Fruit fly (Drosophila melanogaster) whole organism, embryonic: ENCODE measurements around the gene CG13454.

ENCODE experiments used
- ATbp ChIP-seq: fragments of 200-800 bp; sonication (Bioruptor generic); optimal IDR thresholded peaks from 2 replicates; lab custom pipeline; 2017; ENCODE audit warnings: missing biosample characterization, mild to moderate bottlenecking, missing genetic modification characterization, missing genetic modification reagents
- CG10274 ChIP-seq: fragments of 200-800 bp; sonication (Bioruptor generic); optimal IDR thresholded peaks from 3 replicates; lab custom pipeline; 2017; ENCODE audit warnings: missing biosample characterization, mild to moderate bottlenecking, missing genetic modification characterization
- CG14667 ChIP-seq: fragments of 200-800 bp; sonication (Bioruptor generic); IDR thresholded peaks from 2 replicates; pipeline ENCODE4 v1.3.6; 2022; ENCODE audit warnings: missing biosample characterization, missing genetic modification characterization
- CG14710 ChIP-seq: fragments of 200-800 bp; sonication (Bioruptor generic); optimal IDR thresholded peaks from 3 replicates; lab custom pipeline; 2019; ENCODE audit warnings: missing biosample characterization, mild to moderate bottlenecking, missing genetic modification characterization, moderate library complexity
- CG14860 ChIP-seq: fragments of 200-800 bp; sonication (Bioruptor generic); IDR thresholded peaks from 3 replicates; pipeline ENCODE4 v1.3.6; 2022; ENCODE audit warnings: missing biosample characterization, missing genetic modification characterization; ENCODE audit not compliant: partially characterized antibody
- CG15514 ChIP-seq: fragments of 200-800 bp; sonication (Bioruptor generic); optimal IDR thresholded peaks from 3 replicates; lab custom pipeline; 2017; ENCODE audit warnings: missing biosample characterization, missing genetic modification characterization, mild to moderate bottlenecking, moderate library complexity, missing genetic modification reagents
- CG1602 ChIP-seq: fragments of 200-800 bp; sonication (Bioruptor generic); optimal IDR thresholded peaks from 3 replicates; lab custom pipeline; 2016; ENCODE audit warnings: missing biosample characterization, missing genetic modification characterization
- CG17568 ChIP-seq: fragments of 200-800 bp; sonication (Bioruptor generic); optimal IDR thresholded peaks from 2 replicates; lab custom pipeline; 2018; ENCODE audit warnings: missing biosample characterization, mild to moderate bottlenecking, missing genetic modification characterization, moderate library complexity
- CG1792 ChIP-seq: fragments of 200-800 bp; sonication (Bioruptor generic); optimal IDR thresholded peaks from 2 replicates; lab custom pipeline; 2016; ENCODE audit warnings: missing biosample characterization, missing genetic modification characterization
- CG18476 ChIP-seq: fragments of 200-800 bp; sonication (Bioruptor generic); optimal IDR thresholded peaks from 2 replicates; lab custom pipeline; 2016; ENCODE audit warnings: missing biosample characterization, mild to moderate bottlenecking, missing genetic modification characterization
- CG2712 ChIP-seq: fragments of 200-800 bp; optimal IDR thresholded peaks from 3 replicates; lab custom pipeline; 2019; ENCODE audit warnings: missing biosample characterization, mild to moderate bottlenecking, missing genetic modification characterization, moderate library complexity
- CG30020 ChIP-seq: fragments of 200-800 bp; optimal IDR thresholded peaks from 2 replicates; lab custom pipeline; 2019; ENCODE audit warnings: missing biosample characterization, mild to moderate bottlenecking, missing genetic modification characterization, moderate library complexity
- CG3163 ChIP-seq: fragments of 200-800 bp; sonication (Bioruptor generic); optimal IDR thresholded peaks from 3 replicates; lab custom pipeline; 2016; ENCODE audit warnings: missing biosample characterization, missing genetic modification characterization
- CG32532 ChIP-seq: fragments of 200-800 bp; sonication (Bioruptor generic); IDR thresholded peaks from 2 replicates; pipeline ENCODE4 v1.3.6; 2022; ENCODE audit warnings: missing biosample characterization, missing genetic modification characterization
- CG6254 ChIP-seq: fragments of 200-800 bp; sonication (Bioruptor generic); optimal IDR thresholded peaks from 3 replicates; lab custom pipeline; 2017; ENCODE audit warnings: mild to moderate bottlenecking, missing biosample characterization, missing genetic modification reagents, missing genetic modification characterization
- CG6791 ChIP-seq: fragments of 200-800 bp; sonication (Bioruptor generic); IDR thresholded peaks from 3 replicates; pipeline ENCODE4 v1.3.6; 2022; ENCODE audit warnings: missing biosample characterization, missing genetic modification characterization; ENCODE audit not compliant: partially characterized antibody
- CG7357 ChIP-seq: fragments of 200-800 bp; sonication (Bioruptor generic); IDR thresholded peaks from 3 replicates; pipeline ENCODE4 v1.3.6; 2022; ENCODE audit warnings: missing biosample characterization, missing genetic modification characterization
- CG7786 ChIP-seq: fragments of 200-800 bp; sonication (Bioruptor generic); optimal IDR thresholded peaks from 2 replicates; lab custom pipeline; 2016; ENCODE audit warnings: missing biosample characterization, missing genetic modification characterization
- CG7839 ChIP-seq: fragments of 200-800 bp; sonication (Bioruptor generic); optimal IDR thresholded peaks from 3 replicates; lab custom pipeline; 2018; ENCODE audit warnings: missing biosample characterization, mild to moderate bottlenecking, missing genetic modification characterization, moderate library complexity
- CG7928 ChIP-seq: fragments of 200-800 bp; sonication (Bioruptor generic); optimal IDR thresholded peaks from 2 replicates; lab custom pipeline; 2017; ENCODE audit warnings: missing biosample characterization, mild to moderate bottlenecking, missing genetic modification characterization
- CG8478 ChIP-seq: fragments of >200 bp; optimal IDR thresholded peaks from 2 replicates; lab custom pipeline; 2018
- Fer3 ChIP-seq: fragments of 200-800 bp; sonication (Bioruptor generic); optimal IDR thresholded peaks from 2 replicates; lab custom pipeline; 2018; ENCODE audit warnings: missing biosample characterization, mild to moderate bottlenecking, missing genetic modification characterization, moderate library complexity
- HHEX ChIP-seq: fragments of 200-800 bp; sonication (Bioruptor generic); optimal IDR thresholded peaks from 3 replicates; lab custom pipeline; 2017; ENCODE audit warnings: missing biosample characterization, mild to moderate bottlenecking, missing genetic modification characterization, missing genetic modification reagents
- Hr78 ChIP-seq, 2 experiments: fragments of 200-800 bp in 1 of 2; fragments of >200 bp in 1 of 2; sonication (Bioruptor generic) in 1 of 2; optimal IDR thresholded peaks; 2 replicates each; lab custom pipeline; 2017 to 2019; ENCODE audit warnings: missing biosample characterization in 2 of 2, missing genetic modification characterization in 2 of 2, mild to moderate bottlenecking in 1 of 2, moderate library complexity in 1 of 2
- NC2β ChIP-seq: fragments of 200-800 bp; sonication (Bioruptor generic); optimal IDR thresholded peaks from 2 replicates; lab custom pipeline; 2016; ENCODE audit warnings: missing biosample characterization, missing genetic modification characterization
- Nf-YC ChIP-seq: fragments of 200-800 bp; optimal IDR thresholded peaks from 3 replicates; lab custom pipeline; 2019; ENCODE audit warnings: missing biosample characterization, mild to moderate bottlenecking, missing genetic modification characterization, moderate library complexity
- Ssrp ChIP-seq: fragments of 200-800 bp; sonication (Bioruptor generic); optimal IDR thresholded peaks from 2 replicates; lab custom pipeline; 2018; ENCODE audit warnings: missing biosample characterization, mild to moderate bottlenecking, missing genetic modification characterization, moderate library complexity
- ap ChIP-seq: fragments of 200-800 bp; sonication (Bioruptor generic); IDR thresholded peaks from 2 replicates; pipeline ENCODE4 v1.3.6; 2022; ENCODE audit warnings: missing biosample characterization, missing genetic modification characterization
- caup ChIP-seq: fragments of 200-800 bp; sonication (Bioruptor generic); optimal IDR thresholded peaks from 3 replicates; lab custom pipeline; 2017; ENCODE audit warnings: missing biosample characterization, mild to moderate bottlenecking, missing genetic modification characterization, moderate library complexity; ENCODE audit not compliant: severe bottlenecking
- chinmo ChIP-seq: fragments of 200-800 bp; sonication (Bioruptor generic); IDR thresholded peaks from 4 replicates; pipeline ENCODE4 v1.3.6; 2022; ENCODE audit warnings: missing biosample characterization, missing genetic modification characterization; ENCODE audit not compliant: partially characterized antibody
- chm ChIP-seq: fragments of 200-800 bp; sonication (Bioruptor generic); IDR thresholded peaks from 2 replicates; pipeline ENCODE4 v1.3.6; 2022; ENCODE audit warnings: missing biosample characterization, missing genetic modification characterization
- crc ChIP-seq: fragments of 200-800 bp; sonication (Bioruptor generic); optimal IDR thresholded peaks from 2 replicates; lab custom pipeline; 2016; ENCODE audit warnings: missing biosample characterization, missing genetic modification characterization
- cwo ChIP-seq: fragments of 200-800 bp; sonication (Bioruptor generic); optimal IDR thresholded peaks from 3 replicates; lab custom pipeline; 2017; ENCODE audit warnings: missing biosample characterization, missing genetic modification characterization, mild to moderate bottlenecking, moderate library complexity, missing genetic modification reagents
- fd3F ChIP-seq: fragments of 200-800 bp; sonication (Bioruptor generic); optimal IDR thresholded peaks from 2 replicates; lab custom pipeline; 2018; ENCODE audit warnings: missing biosample characterization, mild to moderate bottlenecking, missing genetic modification characterization, moderate library complexity
- gcm ChIP-seq: fragments of 200-800 bp; sonication (Bioruptor generic); optimal IDR thresholded peaks from 2 replicates; lab custom pipeline; 2019; ENCODE audit warnings: missing biosample characterization, mild to moderate bottlenecking, missing genetic modification characterization, moderate library complexity
- grn ChIP-seq: fragments of 200-800 bp; sonication (Bioruptor generic); optimal IDR thresholded peaks from 3 replicates; lab custom pipeline; 2017; ENCODE audit warnings: missing biosample characterization, missing genetic modification characterization
- hth ChIP-seq: fragments of >200 bp; optimal IDR thresholded peaks from 2 replicates; lab custom pipeline; 2017; ENCODE audit warnings: inconsistent platforms
- lab ChIP-seq: fragments of 200-800 bp; sonication (Bioruptor generic); optimal IDR thresholded peaks from 3 replicates; lab custom pipeline; 2017; ENCODE audit warnings: missing biosample characterization, missing genetic modification characterization, mild to moderate bottlenecking, moderate library complexity, missing genetic modification reagents
- lmd ChIP-seq: fragments of 200-800 bp; sonication (Bioruptor generic); IDR thresholded peaks from 2 replicates; pipeline ENCODE4 v1.3.6; 2022; ENCODE audit warnings: missing biosample characterization, missing genetic modification characterization
- luna ChIP-seq: fragments of 200-800 bp; sonication (Bioruptor generic); optimal IDR thresholded peaks from 2 replicates; lab custom pipeline; 2016; ENCODE audit warnings: missing biosample characterization, missing genetic modification characterization
- mam ChIP-seq: fragments of 200-800 bp; sonication (Bioruptor generic); optimal IDR thresholded peaks from 3 replicates; lab custom pipeline; 2016; ENCODE audit warnings: missing biosample characterization, missing genetic modification characterization
- sd ChIP-seq: fragments of 200-800 bp; sonication (Bioruptor generic); optimal IDR thresholded peaks from 3 replicates; lab custom pipeline; 2018; ENCODE audit warnings: missing biosample characterization, mild to moderate bottlenecking, missing genetic modification characterization, moderate library complexity
- sob ChIP-seq: fragments of 200-800 bp; sonication (Bioruptor generic); IDR thresholded peaks from 2 replicates; pipeline ENCODE4 v1.3.6; 2022; ENCODE audit warnings: missing biosample characterization, missing genetic modification characterization
- tx ChIP-seq: fragments of 200-800 bp; sonication (Bioruptor generic); optimal IDR thresholded peaks from 2 replicates; lab custom pipeline; 2016; ENCODE audit warnings: missing biosample characterization, missing genetic modification characterization
- unc-4 ChIP-seq: fragments of 200-800 bp; sonication (Bioruptor generic); IDR thresholded peaks from 2 replicates; pipeline ENCODE4 v1.3.6; 2022; ENCODE audit warnings: missing biosample characterization, missing genetic modification characterization; ENCODE audit not compliant: partially characterized antibody
- wor ChIP-seq: fragments of 200-800 bp; sonication (Bioruptor generic); IDR thresholded peaks from 2 replicates; pipeline ENCODE4 v1.3.6; 2022; ENCODE audit warnings: missing biosample characterization, missing genetic modification characterization

The CG13454 gene

DNA sequence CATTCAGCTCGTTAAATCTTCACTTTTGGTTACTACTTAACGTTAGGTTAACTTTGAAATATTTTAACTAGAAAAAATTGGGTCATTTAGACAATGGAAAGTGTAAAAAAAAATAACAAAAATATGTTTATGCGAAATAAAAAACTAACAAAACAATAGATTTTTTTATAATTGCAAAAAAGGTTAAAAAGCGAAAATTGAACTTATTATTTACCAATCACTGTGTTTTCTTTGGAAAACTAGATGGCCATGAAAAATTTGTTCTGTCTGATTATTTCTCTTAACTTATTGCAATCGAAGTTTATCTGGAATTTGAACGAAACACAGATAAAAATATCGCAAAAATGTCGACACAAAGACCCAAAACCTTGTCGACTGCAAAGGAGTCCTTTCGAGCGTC, 19.0 kb downstream of the CG13454 start, which contains the start of gene CG7276:
TSS of gene CG7276 (plus strand) at position 301 of the 400 bp plus-strand sequence.
- TF ChIP-seq cwo (GFP tag; lab: Kevin White, UChicago) (no peak), CG10274 (GFP tag; lab: Kevin White, UChicago) (no peak), crc (GFP tag; lab: Kevin White, UChicago) (no peak)

DNA sequence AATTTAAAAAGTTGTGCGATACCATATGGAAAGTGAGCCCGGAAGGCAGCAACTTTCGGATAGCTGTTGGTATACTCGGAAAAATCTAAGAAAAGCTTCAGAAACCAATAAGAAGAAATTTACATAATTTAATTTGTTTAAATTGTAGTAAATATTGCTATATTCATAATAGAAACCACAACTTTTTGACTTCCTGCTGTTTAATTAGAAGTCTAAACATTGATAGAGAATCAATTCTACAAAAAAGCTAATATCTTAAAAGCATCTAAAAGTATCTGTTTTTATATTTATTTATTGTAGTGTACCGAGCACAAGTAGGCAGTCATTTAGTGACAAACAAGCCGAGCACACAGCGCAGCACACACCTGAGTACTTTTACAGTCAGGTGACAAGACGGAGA, 20.6 kb downstream of the CG13454 start, which contains the start of gene CG13455:
TSS of gene CG13455 (plus strand) at position 301 of the 400 bp plus-strand sequence.
- no peak for TF ChIP-seq HHEX
- no peak for TF ChIP-seq Ssrp (tag; lab: Kevin White, UChicago)
- no peak for TF ChIP-seq mam
- no peak for TF ChIP-seq CG7786
- no peak for TF ChIP-seq caup (GFP tag; lab: Kevin White, UChicago)
- TF ChIP-seq wor (GFP tag; lab: Robert Waterston, UW) = no peak

- no peak for TF ChIP-seq CG14667
- no peak for TF ChIP-seq CG15514 (GFP tag; lab: Kevin White, UChicago)
- TF ChIP-seq CG6254 = no peak
- TF ChIP-seq CG17568 (GFP tag; lab: Kevin White, UChicago) = no peak
- no peak for TF ChIP-seq CG1792
- TF ChIP-seq Fer3 (tag; lab: Kevin White, UChicago) = no peak
- no peak for TF ChIP-seq CG14710 (tag; lab: Kevin White, UChicago)
- TF ChIP-seq CG6791 (GFP tag; lab: Robert Waterston, UW) = no peak
- no peak for TF ChIP-seq ap (GFP tag; lab: Robert Waterston, UW)
- no peak for TF ChIP-seq lmd (GFP tag; lab: Robert Waterston, UW)
- TF ChIP-seq CG8478 (lab: Kevin White, UChicago) = no peak
- TF ChIP-seq NC2β (GFP tag; lab: Kevin White, UChicago) = no peak
- no peak for TF ChIP-seq CG2712 (tag; lab: Kevin White, UChicago)
- TF ChIP-seq hth (lab: Kevin White, UChicago) = no peak
- TF ChIP-seq Hr78 (GFP tag; optimal IDR thresholded peaks at IDR 0.05; lab: Kevin White, UChicago) = no peak
- TF ChIP-seq tx (GFP tag; lab: Kevin White, UChicago) = no peak
- no peak for TF ChIP-seq CG18476 (GFP tag; lab: Kevin White, UChicago)
- TF ChIP-seq CG30020 = no peak
- TF ChIP-seq gcm (GFP tag; lab: Kevin White, UChicago) = no peak
- TF ChIP-seq CG32532 (GFP tag; lab: Robert Waterston, UW) = no peak
These were observed 21.4 kb downstream of the CG13454 start, which contains the start of gene CG12355 for dm6 chr3L:15495449-15495848. Gene CG12355 (minus strand): TSS chr3L:15495549.

DNA sequence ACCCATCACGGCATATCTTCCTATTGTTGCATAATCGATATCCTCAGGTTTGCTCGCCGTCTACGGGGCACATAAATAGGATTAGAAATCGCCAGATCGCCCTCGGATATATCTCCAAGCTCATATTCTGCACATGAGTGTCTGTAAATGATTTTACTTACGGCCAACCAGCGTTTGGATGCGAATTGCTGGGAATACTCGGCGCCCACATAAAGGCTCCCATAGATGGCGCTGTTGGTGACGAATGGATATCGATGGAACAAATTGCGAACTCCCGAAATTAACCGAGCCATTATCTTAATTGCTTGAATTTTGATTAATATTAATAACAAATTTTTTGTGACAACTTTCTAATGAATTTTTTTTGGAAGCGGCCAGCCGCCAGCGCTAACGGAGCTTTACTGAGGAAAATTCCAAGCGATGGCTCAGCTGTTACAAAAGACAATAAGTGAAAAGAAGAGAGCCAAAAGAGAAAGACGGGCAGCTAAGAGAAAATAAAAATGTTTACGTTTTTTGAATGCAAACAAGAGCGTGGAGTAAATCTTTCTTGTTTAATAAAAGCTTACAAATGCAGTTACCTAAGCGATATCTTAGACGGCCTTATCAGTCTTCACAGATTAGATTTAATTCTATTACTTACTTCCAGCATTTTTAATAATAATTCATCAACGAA, 22.1 kb downstream of the CG13454 start:
- TF ChIP-seq CG7357 (GFP tag; lab: Robert Waterston, UW) = no peak
- TF ChIP-seq unc-4 = no peak
- peak; percentile 49 for TF ChIP-seq sd
- TF ChIP-seq luna = no peak
- TF ChIP-seq grn (GFP tag; lab: Kevin White, UChicago) = no peak
- peak; percentile 25 for TF ChIP-seq lab (GFP tag; lab: Kevin White, UChicago)
- peak; percentile 35 for TF ChIP-seq ATbp
- TF ChIP-seq CG1602 (GFP tag; lab: Kevin White, UChicago) = no peak
- no peak for TF ChIP-seq CG7928
- TF ChIP-seq sob (GFP tag; lab: Robert Waterston, UW) = no peak
- TF ChIP-seq CG7839 (tag; lab: Kevin White, UChicago) = no peak
- TF ChIP-seq fd3F = no peak
- TF ChIP-seq Nf-YC (tag; lab: Kevin White, UChicago) = no peak
- TF ChIP-seq CG14860 = no peak
- TF ChIP-seq chm (GFP tag; lab: Robert Waterston, UW) = no peak
- peak; percentile 86 for TF ChIP-seq CG3163 (GFP tag; lab: Kevin White, UChicago)
- no peak for TF ChIP-seq chinmo
